Worm (Caenorhabditis elegans) whole organism, young adult: ENCODE data around the gene valv-1.
"Not testable (repeated sequence)": the region's sequence is repeated elsewhere in the genome, so short reads cannot be mapped to it uniquely, and the experiment has no call there.

Source experiments
- B0035.1 ChIP-seq: sonication (generic microtip); optimal IDR thresholded peaks from 2 replicates; lab custom pipeline; 2016; ENCODE audit warnings: missing genetic modification characterization, mild to moderate bottlenecking, missing compliant biosample characterization, missing genotype, missing genetic modification reagents
- C06A6.2 ChIP-seq: fragments of 200-800 bp; sonication (Bioruptor generic); conservative IDR thresholded peaks from 2 replicates; pipeline ENCODE4 v1.3.6; 2022; ENCODE audit warnings: missing genetic modification characterization, missing compliant biosample characterization
- K11D2.4 ChIP-seq: fragments of 200-800 bp; sonication (Bioruptor generic); IDR thresholded peaks from 2 replicates; pipeline ENCODE4 v1.3.6; 2022; ENCODE audit warnings: missing genetic modification reagents, missing genetic modification characterization, missing compliant biosample characterization
- akir-1 ChIP-seq: fragments of 200-800 bp; sonication (Bioruptor generic); optimal IDR thresholded peaks from 2 replicates; lab custom pipeline; 2018; ENCODE audit warnings: mild to moderate bottlenecking, missing genetic modification characterization, moderate library complexity, missing compliant biosample characterization
- hlh-26 ChIP-seq: fragments of 200-800 bp; sonication (Bioruptor generic); conservative IDR thresholded peaks from 2 replicates; pipeline ENCODE4 v1.3.6; 2022; ENCODE audit warnings: missing genetic modification reagents, missing genetic modification characterization, missing compliant biosample characterization
- rec-8 ChIP-seq, 2 experiments: sonication (generic microtip); optimal IDR thresholded peaks; 2 replicates each; lab custom pipeline; 2016; ENCODE audit warnings: mild to moderate bottlenecking in 2 of 2, missing genetic modification characterization in 2 of 2, missing genetic modification reagents in 2 of 2, missing genotype in 2 of 2, missing biosample characterization in 1 of 2, missing compliant biosample characterization in 1 of 2, moderate library complexity in 1 of 2
- snpc-3.4 ChIP-seq: sonication (generic microtip); optimal IDR thresholded peaks from 2 replicates; lab custom pipeline; 2017; ENCODE audit warnings: missing genetic modification characterization, mild to moderate bottlenecking, missing compliant biosample characterization, antibody characterized with exemption, moderate library complexity, missing genotype, missing genetic modification reagents
- tlf-1 ChIP-seq: fragments of 200-800 bp; sonication (Bioruptor generic); optimal IDR thresholded peaks from 2 replicates; lab custom pipeline; 2018; ENCODE audit warnings: mild to moderate bottlenecking, missing genetic modification characterization, missing compliant biosample characterization

ce11 chrIV:7440985-7441384 is 4.2 kb downstream of the valv-1 start:
- TF ChIP-seq B0035.1 (tag; lab: Kevin White, UChicago); akir-1 (GFP tag; lab: Kevin White, UChicago); hlh-26 (GFP tag; lab: Robert Waterston, UW); C06A6.2 (GFP tag; lab: Robert Waterston, UW); rec-8 (tag; optimal IDR thresholded peaks at IDR 0.05; lab: Kevin White, UChicago); K11D2.4 (GFP tag; lab: Robert Waterston, UW); snpc-3.4; tlf-1: not testable (repeated sequence)
